Worm (Caenorhabditis elegans) whole organism, mixed stage, embryonic: Measurements from ENCODE around the gene nhr-129.

Source experiments
- M03D4.4 ChIP-seq: sonication (generic microtip); optimal IDR thresholded peaks from 2 replicates; lab custom pipeline; 2017; ENCODE audit warnings: mild to moderate bottlenecking, missing genetic modification characterization, missing compliant biosample characterization
- bed-3 ChIP-seq: fragments of 200-800 bp; sonication (Bioruptor generic); optimal IDR thresholded peaks from 3 replicates; lab custom pipeline; 2018; ENCODE audit warnings: mild to moderate bottlenecking, missing genetic modification characterization, moderate library complexity, missing compliant biosample characterization
- ceh-39 ChIP-seq: fragments of 150-350 bp; optimal IDR thresholded peaks from 2 replicates; lab custom pipeline; 2014; ENCODE audit warnings: missing biosample characterization, missing genetic modification characterization
- ceh-43 ChIP-seq: fragments of 200-800 bp; sonication (Bioruptor generic); optimal IDR thresholded peaks from 2 replicates; lab custom pipeline; 2018; ENCODE audit warnings: mild to moderate bottlenecking, missing genetic modification characterization, moderate library complexity, missing compliant biosample characterization
- ceh-83 ChIP-seq: fragments of 200-800 bp; sonication (Bioruptor generic); optimal IDR thresholded peaks from 2 replicates; lab custom pipeline; 2018; ENCODE audit warnings: mild to moderate bottlenecking, missing genetic modification characterization, missing compliant biosample characterization
- ces-1 ChIP-seq: fragments of 150-350 bp; optimal IDR thresholded peaks from 2 replicates; lab custom pipeline; 2014; ENCODE audit warnings: missing biosample characterization, missing genetic modification reagents, missing genetic modification characterization
- cnd-1 ChIP-seq: fragments of 200-800 bp; sonication (Bioruptor generic); optimal IDR thresholded peaks from 2 replicates; lab custom pipeline; 2018; ENCODE audit warnings: mild to moderate bottlenecking, missing genetic modification characterization, missing compliant biosample characterization
- elt-1 ChIP-seq: sonication (generic microtip); optimal IDR thresholded peaks from 2 replicates; lab custom pipeline; 2017; ENCODE audit warnings: missing genetic modification characterization, mild to moderate bottlenecking, missing compliant biosample characterization, antibody characterized with exemption, moderate library complexity, borderline replicate concordance; ENCODE audit not compliant: insufficient read depth
- elt-3 ChIP-seq: fragments of 150-350 bp; optimal IDR thresholded peaks from 2 replicates; lab custom pipeline; 2014; ENCODE audit warnings: missing biosample characterization, missing genetic modification characterization
- flh-1 ChIP-seq: fragments of 200-800 bp; sonication (Bioruptor generic); optimal IDR thresholded peaks from 2 replicates; lab custom pipeline; 2018; ENCODE audit warnings: mild to moderate bottlenecking, missing genetic modification characterization, moderate library complexity, missing compliant biosample characterization
- ham-2 ChIP-seq: fragments of 200-800 bp; sonication (Bioruptor generic); optimal IDR thresholded peaks from 2 replicates; lab custom pipeline; 2018; ENCODE audit warnings: mild to moderate bottlenecking, missing genetic modification characterization, missing compliant biosample characterization
- hlh-1 ChIP-seq: fragments of 150-350 bp; optimal IDR thresholded peaks from 2 replicates; lab custom pipeline; 2014; ENCODE audit warnings: missing biosample characterization, missing genetic modification reagents, missing genetic modification characterization
- lin-13 ChIP-seq: fragments of 150-350 bp; optimal IDR thresholded peaks from 2 replicates; lab custom pipeline; 2014; ENCODE audit warnings: missing biosample characterization, missing genetic modification characterization
- lin-32 ChIP-seq: fragments of 200-800 bp; sonication (Bioruptor generic); optimal IDR thresholded peaks from 2 replicates; lab custom pipeline; 2018; ENCODE audit warnings: mild to moderate bottlenecking, missing genetic modification characterization, missing compliant biosample characterization
- mab-5 ChIP-seq: fragments of 150-350 bp; optimal IDR thresholded peaks from 2 replicates; lab custom pipeline; 2014; ENCODE audit warnings: missing biosample characterization, missing genetic modification characterization
- mls-2 ChIP-seq: sonication (generic microtip); optimal IDR thresholded peaks from 2 replicates; lab custom pipeline; 2016; ENCODE audit warnings: mild to moderate bottlenecking, missing genetic modification characterization, moderate library complexity, missing compliant biosample characterization
- nhr-12 ChIP-seq: fragments of 150-350 bp; optimal IDR thresholded peaks from 2 replicates; lab custom pipeline; 2014; ENCODE audit warnings: missing biosample characterization, missing genetic modification characterization
- nhr-2 ChIP-seq: fragments of 150-350 bp; optimal IDR thresholded peaks from 2 replicates; lab custom pipeline; 2014; ENCODE audit warnings: missing biosample characterization, missing genetic modification characterization
- nhr-237 ChIP-seq: fragments of 150-350 bp; optimal IDR thresholded peaks from 2 replicates; lab custom pipeline; 2014; ENCODE audit warnings: missing biosample characterization, missing genetic modification characterization
- nhr-28 ChIP-seq: fragments of 150-350 bp; optimal IDR thresholded peaks from 2 replicates; lab custom pipeline; 2014; ENCODE audit warnings: missing biosample characterization, missing genetic modification characterization
- nhr-76 ChIP-seq: sonication (generic microtip); optimal IDR thresholded peaks from 2 replicates; lab custom pipeline; 2017; ENCODE audit warnings: missing biosample characterization, missing genetic modification characterization
- pha-4 ChIP-seq: fragments of 150-350 bp; optimal IDR thresholded peaks from 2 replicates; lab custom pipeline; 2018; ENCODE audit warnings: missing biosample characterization, missing genetic modification reagents, missing genetic modification characterization
- sem-2 ChIP-seq: fragments of 200-800 bp; sonication (Bioruptor generic); optimal IDR thresholded peaks from 2 replicates; lab custom pipeline; 2018; ENCODE audit warnings: mild to moderate bottlenecking, missing genetic modification characterization, missing compliant biosample characterization
- snpc-4 ChIP-seq: fragments of 150-350 bp; optimal IDR thresholded peaks from 2 replicates; lab custom pipeline; 2014; ENCODE audit warnings: missing biosample characterization, missing genetic modification characterization
- tbx-8 ChIP-seq: fragments of 200-800 bp; sonication (Bioruptor generic); optimal IDR thresholded peaks from 2 replicates; lab custom pipeline; 2018; ENCODE audit warnings: mild to moderate bottlenecking, missing genetic modification characterization, moderate library complexity, missing compliant biosample characterization
- unc-120 ChIP-seq: sonication (generic microtip); optimal IDR thresholded peaks from 2 replicates; lab custom pipeline; 2017; ENCODE audit warnings: missing genetic modification characterization, missing compliant biosample characterization; ENCODE audit not compliant: poor library complexity, severe bottlenecking
- unc-39 ChIP-seq: fragments of 150-350 bp; optimal IDR thresholded peaks from 2 replicates; lab custom pipeline; 2014; ENCODE audit warnings: missing biosample characterization, missing genetic modification characterization
- unc-62 ChIP-seq: fragments of 150-350 bp; optimal IDR thresholded peaks from 2 replicates; lab custom pipeline; 2014; ENCODE audit warnings: missing biosample characterization, missing genetic modification reagents, missing genetic modification characterization
- zip-8 ChIP-seq: fragments of 150-350 bp; optimal IDR thresholded peaks from 2 replicates; lab custom pipeline; 2014; ENCODE audit warnings: missing biosample characterization, missing genetic modification characterization
- ztf-11 ChIP-seq: fragments of 150-350 bp; optimal IDR thresholded peaks from 2 replicates; lab custom pipeline; 2014; ENCODE audit warnings: missing biosample characterization, missing genetic modification characterization

The nhr-129 gene

DNA sequence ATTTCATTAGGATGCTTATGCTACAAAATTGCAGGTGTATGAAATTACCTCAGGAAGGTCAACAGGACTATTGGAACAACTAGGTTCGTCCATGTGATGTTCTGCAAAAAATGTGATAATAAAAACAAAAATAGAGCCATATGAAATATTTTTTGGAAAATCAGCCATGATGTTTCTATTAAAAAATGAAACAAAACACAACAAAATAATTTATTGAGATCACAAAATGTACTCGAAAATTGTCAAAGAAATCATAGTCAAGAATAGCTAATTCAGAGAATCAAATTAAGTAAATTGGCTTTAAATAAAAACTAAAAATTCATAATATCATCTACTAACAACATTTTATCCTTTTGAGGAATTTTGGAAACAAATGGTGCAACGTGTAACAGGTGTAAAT, at the start of gene nhr-129:
nhr-129 (minus strand) TSS at position 101 of the 400 bp plus-strand sequence.
- no peak for TF ChIP-seq sem-2 (GFP tag; lab: Kevin White, UChicago)
- TF ChIP-seq flh-1 (GFP tag; lab: Kevin White, UChicago) = no peak
- no peak for TF ChIP-seq nhr-2 (tag; lab: Kevin White, UChicago)
- TF ChIP-seq unc-39 (tag; lab: Kevin White, UChicago) = no peak
- no peak for TF ChIP-seq hlh-1 (tag; lab: Kevin White, UChicago)
- TF ChIP-seq mls-2 = no peak
- TF ChIP-seq pha-4 (tag; lab: Kevin White, UChicago) = no peak

DNA sequence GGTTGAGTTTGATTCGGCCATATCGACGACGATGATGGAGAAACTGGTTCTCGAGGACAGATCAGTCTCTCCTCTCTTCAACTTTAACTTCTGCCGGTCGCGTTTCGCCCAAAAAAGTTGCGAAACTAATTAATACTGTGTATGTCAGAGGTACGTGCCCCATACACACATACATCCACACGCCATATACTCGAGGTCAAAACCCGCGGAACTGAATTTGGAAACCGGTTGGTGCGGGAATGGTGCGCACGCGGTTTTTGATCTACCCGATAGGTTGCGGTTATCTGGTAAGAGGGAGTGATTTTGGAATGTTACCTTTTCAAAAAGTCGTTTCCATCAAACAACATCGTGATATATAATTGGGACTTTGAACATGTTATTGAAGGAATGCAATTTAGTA, 49.4 kb upstream of the nhr-129 start, which contains the start of gene ifbp-1:
ifbp-1 (minus strand) TSS at position 85 of the 400 bp plus-strand sequence.
- TF ChIP-seq tbx-8 (GFP tag; lab: Kevin White, UChicago) (no peak), mab-5 (tag; lab: Kevin White, UChicago) (no peak), lin-13 (no peak), bed-3 (GFP tag; lab: Kevin White, UChicago) (no peak), flh-1 (GFP tag; lab: Kevin White, UChicago) (no peak), ceh-43 (no peak), ces-1 (GFP tag; lab: Kevin White, UChicago) (no peak), ztf-11 (no peak), ham-2 (GFP tag; lab: Kevin White, UChicago) (no peak), nhr-76 (tag; lab: Kevin White, UChicago) (no peak), ceh-39 (tag; lab: Kevin White, UChicago) (no peak), cnd-1 (tag; lab: Kevin White, UChicago) (no peak)

DNA sequence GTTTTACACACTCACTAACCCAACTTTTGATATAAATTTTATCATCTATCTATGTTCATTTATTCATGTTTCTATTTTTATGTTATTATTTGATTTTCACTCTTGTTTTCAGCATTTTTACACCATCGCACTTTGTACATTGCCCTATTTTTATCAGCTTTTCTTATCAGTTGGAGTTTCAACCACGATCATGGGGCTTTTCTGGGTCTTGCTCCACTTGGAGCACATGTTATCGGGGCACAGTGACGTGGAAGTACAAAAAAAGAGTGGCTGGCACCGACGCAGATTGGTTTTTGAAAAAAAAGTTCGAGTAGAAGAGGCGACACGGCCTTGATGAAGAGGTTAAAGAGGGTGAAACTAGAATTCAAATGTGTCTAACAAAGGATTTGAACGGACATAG, 46.3 kb upstream of the nhr-129 start:
- no peak for TF ChIP-seq ces-1 (GFP tag; lab: Kevin White, UChicago)
- TF ChIP-seq nhr-28 = no peak
- TF ChIP-seq M03D4.4 = no peak
- TF ChIP-seq bed-3 (GFP tag; lab: Kevin White, UChicago) = no peak
- no peak for TF ChIP-seq zip-8 (tag; lab: Kevin White, UChicago)
- TF ChIP-seq ceh-39 (tag; lab: Kevin White, UChicago) = no peak
- TF ChIP-seq unc-120 (tag; lab: Kevin White, UChicago) = no peak
- no peak for TF ChIP-seq nhr-237
- TF ChIP-seq lin-32 (GFP tag; lab: Kevin White, UChicago) = no peak
- no peak for TF ChIP-seq snpc-4 (tag; lab: Kevin White, UChicago)
- no peak for TF ChIP-seq elt-1 (tag; lab: Kevin White, UChicago)
- TF ChIP-seq nhr-76 (tag; lab: Kevin White, UChicago) = no peak
- TF ChIP-seq elt-3 (tag; lab: Kevin White, UChicago) = no peak
- TF ChIP-seq, all 35 proteins: peak for 0

DNA sequence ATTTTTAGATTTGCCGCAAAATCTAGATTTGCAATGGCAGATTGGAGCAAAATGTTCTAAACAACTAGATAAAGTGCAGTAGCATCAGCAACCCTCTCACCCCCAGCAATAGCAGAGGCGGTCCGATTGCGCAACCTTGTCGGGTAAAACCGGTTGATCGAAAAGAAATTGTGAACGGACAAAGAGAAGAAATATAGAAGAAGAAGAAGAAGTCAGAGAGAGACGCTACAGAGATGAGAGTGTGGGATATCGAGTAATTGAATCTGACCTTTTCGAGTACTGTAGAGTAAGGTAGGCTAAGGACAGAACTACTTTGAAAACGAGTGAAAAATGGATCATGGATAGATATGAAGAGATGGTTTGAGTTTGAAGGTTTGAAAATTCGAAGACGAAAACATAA, 45.0 kb upstream of the nhr-129 start:
- TF ChIP-seq zip-8 (tag; lab: Kevin White, UChicago) (peak; percentile 62), ztf-11 (no peak)

DNA sequence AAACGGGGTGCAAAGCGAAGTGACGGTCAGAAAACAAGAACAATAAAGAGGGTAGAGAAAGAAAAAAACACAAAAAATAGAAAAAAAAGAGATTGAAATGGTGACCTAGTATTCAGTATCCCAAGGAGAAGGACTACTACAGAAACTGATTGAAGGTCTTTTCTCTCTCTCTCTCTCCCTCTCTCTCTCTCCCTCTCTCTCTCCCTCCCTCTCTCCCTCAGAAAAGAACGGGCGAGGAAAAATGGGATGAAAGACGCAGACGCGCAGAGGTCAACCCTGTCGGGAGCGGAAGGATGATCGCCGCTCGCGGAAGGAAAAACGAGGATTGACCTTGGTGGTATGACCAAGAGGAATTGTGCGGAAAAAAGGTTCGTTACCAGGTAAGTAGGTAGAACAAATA, 43.7 kb upstream of the nhr-129 start:
- TF ChIP-seq unc-120 (tag; lab: Kevin White, UChicago) (peak; percentile 43), unc-62 (no peak)

DNA sequence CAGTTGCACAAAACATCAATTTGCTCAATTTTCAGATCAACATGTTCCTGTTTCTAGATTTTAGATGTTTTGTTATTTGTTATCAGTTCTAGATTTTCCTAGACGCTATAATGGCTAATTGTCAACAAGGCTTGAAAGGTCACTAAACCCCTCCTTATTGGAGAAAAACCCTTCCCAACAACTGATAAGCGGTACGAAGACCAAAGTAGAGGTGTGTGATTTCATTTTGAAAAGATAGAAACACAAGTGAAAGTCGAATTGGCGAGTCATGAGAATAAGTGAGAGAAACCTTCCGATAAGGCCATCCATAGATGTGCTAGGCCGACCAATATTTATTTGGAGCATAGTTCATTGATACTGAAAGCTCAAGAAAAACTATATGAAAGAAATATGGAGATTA, 42.8 kb upstream of the nhr-129 start:
- TF ChIP-seq elt-1 (tag; lab: Kevin White, UChicago) = no peak
- TF ChIP-seq hlh-1 (tag; lab: Kevin White, UChicago) = no peak
- no peak for TF ChIP-seq nhr-12 (tag; lab: Kevin White, UChicago)
- TF ChIP-seq zip-8 (tag; lab: Kevin White, UChicago) = no peak
- TF ChIP-seq ceh-83 (GFP tag; lab: Kevin White, UChicago) = no peak
- TF ChIP-seq mls-2 = no peak
- TF ChIP-seq mab-5 (tag; lab: Kevin White, UChicago) = no peak
- TF ChIP-seq unc-39 (tag; lab: Kevin White, UChicago) = no peak
- TF ChIP-seq, all 35 proteins: peak for 0
